Fruit fly (Drosophila melanogaster) ovary, adult (tissue): ENCODE results near the gene CG7179.

ENCODE experiments used
- CG17801 ChIP-seq: fragments of 200-800 bp; optimal IDR thresholded peaks from 2 replicates; lab custom pipeline; 2019; ENCODE audit warnings: missing biosample characterization, mild to moderate bottlenecking, missing genetic modification characterization, moderate library complexity; ENCODE audit not compliant: partially characterized antibody

Gene CG7179

dm6 chr2L:7777979-7778692 is at the start of gene CG7179:
TSS of gene CG7179 (minus strand) at chr2L:7778029.
- no peak for TF ChIP-seq CG17801 (GFP tag; lab: Kevin White, UChicago)

DNA sequence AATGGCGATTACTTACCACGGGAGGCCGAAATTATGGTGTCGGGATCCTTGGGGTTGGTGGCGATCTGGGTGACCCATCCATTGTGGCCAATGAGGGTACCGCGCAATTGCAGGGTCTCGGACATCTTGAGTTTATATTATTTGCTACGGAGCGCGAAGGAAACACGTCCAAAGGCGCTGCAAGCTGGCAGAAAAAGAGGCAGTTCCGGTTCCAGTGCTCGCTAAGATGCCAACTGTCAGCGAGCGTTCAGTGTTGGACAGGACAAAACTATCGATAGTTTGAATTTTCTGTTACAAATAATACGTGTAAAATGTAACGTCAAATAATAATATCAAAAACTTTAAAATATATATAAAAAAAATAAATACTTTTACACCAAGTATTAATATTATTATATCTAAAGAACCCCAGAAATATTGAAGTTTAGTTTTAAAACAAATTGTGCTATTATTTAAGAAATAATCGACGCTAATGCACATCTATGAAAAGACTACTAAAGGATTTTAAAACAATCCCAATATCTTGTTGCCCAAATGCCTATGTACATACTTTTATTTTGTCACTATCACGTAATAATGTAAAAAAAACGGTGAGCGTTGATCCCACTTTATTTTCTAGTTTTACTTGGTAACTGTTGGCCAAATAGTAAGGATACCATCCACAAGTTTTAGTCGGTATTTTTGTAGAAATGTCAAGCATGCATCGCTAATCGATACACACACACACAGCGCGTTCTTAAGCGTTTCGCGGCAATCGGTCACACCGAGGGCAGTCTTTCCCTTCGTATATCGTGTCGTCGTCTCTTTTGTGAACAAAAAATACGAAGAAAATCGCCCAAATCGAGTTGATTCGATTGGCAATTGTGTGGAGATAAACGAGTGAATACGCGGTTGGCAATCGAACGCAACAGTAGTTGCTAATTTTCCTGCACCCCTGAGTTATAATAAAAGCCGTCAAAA is 49.5 kb upstream of the CG7179 start, which contains the start of the genes Rack1 and mts:
Gene Rack1, minus strand, starts transcription at position 271 of the 960 bp plus-strand sequence.
Gene mts, plus strand, starts transcription at position 606 of the 960 bp plus-strand sequence.
- TF ChIP-seq CG17801 (GFP tag; lab: Kevin White, UChicago) = peak; percentile 81

DNA sequence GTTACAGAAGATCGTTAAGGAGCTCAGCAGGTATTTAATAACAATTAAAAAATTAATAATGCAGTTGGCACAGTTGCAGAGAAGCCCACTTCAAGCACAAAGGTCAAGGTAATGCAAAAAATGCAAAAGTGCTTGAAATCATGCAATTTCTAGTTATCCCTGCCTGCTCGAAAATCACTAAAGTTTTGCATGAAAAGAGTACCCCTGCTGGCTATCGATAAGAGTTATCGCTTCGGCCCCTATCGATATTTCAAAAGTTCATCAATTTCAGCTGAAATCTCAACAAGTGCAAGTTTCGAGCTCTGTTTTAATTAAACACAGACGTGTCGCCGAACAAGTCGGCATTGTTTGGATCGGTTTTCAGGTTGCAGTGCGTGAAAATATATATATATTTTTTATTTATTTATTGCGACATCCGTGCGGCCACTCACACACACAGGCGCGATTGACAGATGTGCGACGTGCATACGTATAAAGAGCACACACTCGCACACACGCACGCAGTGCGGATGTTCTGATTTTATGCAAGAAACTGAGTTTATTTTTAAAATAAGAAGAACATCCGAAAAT is 43.5 kb upstream of the CG7179 start:
- TF ChIP-seq CG17801 (GFP tag; lab: Kevin White, UChicago) = peak; percentile 21

DNA sequence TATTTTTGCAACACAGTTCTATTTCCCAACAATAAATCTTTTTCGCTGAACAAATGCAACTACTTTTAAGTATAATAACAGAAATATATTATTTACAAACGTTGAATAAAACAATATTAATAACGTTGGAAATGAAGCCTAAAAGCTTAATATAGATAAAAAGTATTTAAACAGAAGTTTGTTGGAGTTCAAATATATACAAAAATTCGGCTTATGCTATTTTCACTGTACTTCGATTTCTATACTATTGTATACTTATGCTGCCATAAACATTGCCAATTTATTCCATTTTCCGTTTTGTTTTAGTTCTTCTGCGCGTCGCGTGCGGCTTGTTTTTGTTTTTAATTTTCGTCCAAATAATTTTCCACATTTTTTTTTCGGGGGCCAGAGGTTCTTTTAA is 43.0 kb upstream of the CG7179 start, which contains the start of gene CG7115:
Gene CG7115, plus strand, starts transcription at position 301 of the 400 bp plus-strand sequence.
- no peak for TF ChIP-seq CG17801 (GFP tag; lab: Kevin White, UChicago)

DNA sequence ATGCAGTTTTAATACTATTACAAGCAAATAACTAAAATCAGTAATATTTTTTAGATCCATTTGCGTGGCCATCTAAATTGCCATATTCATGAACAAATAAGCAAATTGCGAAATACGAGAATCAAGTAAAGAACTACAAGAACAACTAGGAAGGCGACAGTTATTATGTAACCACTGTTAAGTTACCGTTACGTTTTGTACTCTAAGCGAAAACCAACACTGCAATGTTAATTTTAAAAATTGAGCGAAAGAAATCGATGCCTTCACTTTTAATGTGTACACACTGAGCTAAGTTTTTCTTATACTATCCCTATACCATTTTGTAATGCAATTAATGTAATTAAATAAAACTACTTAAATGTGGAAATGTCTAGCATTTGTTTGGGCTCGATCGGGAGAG is 42.6 kb upstream of the CG7179 start:
- TF ChIP-seq CG17801 (GFP tag; lab: Kevin White, UChicago) = no peak

dm6 chr2L:7813357-7813756 is 35.5 kb upstream of the CG7179 start:
- TF ChIP-seq CG17801 (GFP tag; lab: Kevin White, UChicago) = no peak

dm6 chr2L:7812555-7813339 is 34.9 kb upstream of the CG7179 start:
- no peak for TF ChIP-seq CG17801 (GFP tag; lab: Kevin White, UChicago)

DNA sequence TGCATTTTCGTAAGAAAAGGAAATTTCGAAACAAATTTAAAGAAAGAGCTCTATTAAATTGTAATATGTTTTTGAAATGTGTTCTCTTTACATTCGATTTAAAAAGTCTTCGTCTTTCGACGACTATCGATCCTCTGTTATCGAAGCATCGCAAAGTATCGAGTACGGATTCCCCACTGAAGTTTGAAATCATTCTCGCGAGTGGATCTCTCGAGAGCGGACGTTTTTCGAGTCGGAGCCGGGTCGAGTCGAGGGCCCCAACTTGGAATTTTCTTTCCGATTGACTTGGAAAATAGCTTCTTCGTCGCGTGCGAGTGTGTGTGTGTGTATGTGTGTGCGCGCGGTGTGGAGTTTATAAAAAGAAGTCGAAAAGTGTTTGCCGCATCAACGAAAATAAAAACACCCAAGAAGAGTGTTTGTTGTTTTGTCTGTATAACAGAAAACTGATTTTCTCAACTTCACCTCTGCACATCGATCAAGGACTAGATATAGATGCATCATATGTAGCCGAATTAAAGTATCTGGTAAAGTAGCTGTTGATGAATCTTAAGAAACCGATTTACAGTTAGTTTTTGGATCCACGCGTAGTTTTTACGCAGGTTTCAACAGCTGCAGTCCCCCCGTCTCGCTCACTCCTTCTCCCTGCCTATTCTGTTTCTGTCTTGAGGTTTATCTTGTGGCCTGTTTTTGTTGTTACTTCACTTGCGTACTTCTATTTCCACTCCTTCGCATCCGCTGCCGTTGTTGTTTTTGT is 33.6 kb upstream of the CG7179 start, which contains the start of gene LanB1:
Gene LanB1, plus strand, starts transcription at position 190 of the 754 bp plus-strand sequence.
- no peak for TF ChIP-seq CG17801 (GFP tag; lab: Kevin White, UChicago)

dm6 chr2L:7810519-7810918 is 32.7 kb upstream of the CG7179 start, which contains the start of gene Cdc14:
TSS of gene Cdc14 (minus strand) at chr2L:7810703.
- peak; percentile 59 for TF ChIP-seq CG17801 (GFP tag; lab: Kevin White, UChicago)

DNA sequence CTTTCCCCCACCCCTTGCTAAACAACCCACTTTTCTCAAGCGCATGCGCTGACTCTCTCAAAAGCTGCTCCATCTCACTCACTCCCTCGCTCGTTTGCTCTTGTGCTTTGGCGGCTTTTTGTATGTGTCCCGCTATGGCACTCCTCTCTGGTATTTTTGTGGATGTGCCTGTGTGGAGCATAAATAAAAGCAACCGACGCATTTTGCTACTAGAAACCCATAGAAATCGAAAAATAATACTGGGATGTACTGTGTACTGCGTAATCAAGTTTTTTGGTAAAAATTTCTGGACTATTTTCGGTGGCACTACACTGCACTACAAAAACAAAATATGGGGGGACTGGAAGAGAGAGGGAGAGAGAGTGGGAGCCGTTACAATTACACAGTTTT is 31.9 kb upstream of the CG7179 start:
- no peak for TF ChIP-seq CG17801 (GFP tag; lab: Kevin White, UChicago)

- TF ChIP-seq CG17801 (GFP tag; lab: Kevin White, UChicago) = no peak
These were observed 31.3 kb upstream of the CG7179 start for dm6 chr2L:7808886-7809698.

dm6 chr2L:7807563-7807962 is 29.7 kb upstream of the CG7179 start:
- no peak for TF ChIP-seq CG17801 (GFP tag; lab: Kevin White, UChicago)
